Worm (Caenorhabditis elegans): Measurements from ENCODE around the gene F10E9.10.

DNA sequence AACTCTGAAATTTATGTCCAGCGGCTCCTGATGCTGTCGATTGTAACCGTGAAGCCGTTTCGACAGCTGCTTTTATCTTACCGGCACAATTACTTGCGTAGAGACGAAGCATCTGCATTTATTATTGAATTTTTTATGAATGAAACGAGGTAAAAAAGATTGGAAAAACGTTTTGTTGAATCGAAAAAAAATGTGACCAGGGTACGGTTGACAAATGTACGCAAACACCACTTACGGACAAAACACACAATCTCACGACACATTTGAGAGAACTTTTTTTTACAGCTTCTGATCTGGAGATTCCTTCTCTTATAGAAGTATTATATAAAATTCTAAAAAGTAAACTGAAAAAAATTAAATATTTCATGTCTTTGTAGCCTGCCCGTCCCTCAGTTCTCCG, 11.7 kb upstream of the F10E9.10 start, which contains the start of the genes mrps-18A and ZC262.2:
- TF ChIP-seq sea-2 (GFP tag; optimal IDR thresholded peaks at IDR 0.05) (no peak), nhr-12 (tag; optimal IDR thresholded peaks at IDR 0.05) (no peak), fkh-10 (GFP tag; optimal IDR thresholded peaks at IDR 0.05) (no peak), skn-1 (tag; optimal IDR thresholded peaks at IDR 0.05) (no peak), pqm-1 (tag; optimal IDR thresholded peaks at IDR 0.05) (no peak), snpc-4 (tag; optimal IDR thresholded peaks at IDR 0.05) (no peak), nhr-77 (tag; optimal IDR thresholded peaks at IDR 0.05) (no peak), pha-4 (tag; optimal IDR thresholded peaks at IDR 0.05) (peak; percentile 63), egl-27 (tag; optimal IDR thresholded peaks at IDR 0.05) (no peak), ztf-4 (tag; optimal IDR thresholded peaks at IDR 0.05) (no peak), unc-39 (tag; optimal IDR thresholded peaks at IDR 0.05) (no peak)
